Worm (Caenorhabditis elegans): ENCODE data around the gene C05E11.6.

The C05E11.6 gene

ce11 chrX:4523887-4524350 lies 38.0 kb upstream of the C05E11.6 start, which contains the start of gene pdi-2 (continued):
- TF ChIP-seq rnt-1 (tag; optimal IDR thresholded peaks at IDR 0.05), result peak; percentile 62
- TF ChIP-seq unc-130 (tag; optimal IDR thresholded peaks at IDR 0.05), result no peak
- no peak for TF ChIP-seq pag-3 (tag; optimal IDR thresholded peaks at IDR 0.05; ENCODE audit: borderline replicate concordance, insufficient read depth)
- TF ChIP-seq zip-4 (GFP tag; optimal IDR thresholded peaks at IDR 0.05), result peak; percentile 39
- peak in 1 of 2 experiments; percentile 50 for TF ChIP-seq ztf-11 (tag; optimal IDR thresholded peaks at IDR 0.05)
- no peak for TF ChIP-seq alr-1 (tag; optimal IDR thresholded peaks at IDR 0.05; ENCODE audit: borderline replicate concordance)
- TF ChIP-seq lin-15B (tag; optimal IDR thresholded peaks at IDR 0.05), result peak; percentile 8
- TF ChIP-seq dpl-1 (GFP tag; optimal IDR thresholded peaks at IDR 0.05), result peak; percentile 23 to 39 (median 32)

ce11 chrX:4524844-4525243 lies 37.1 kb upstream of the C05E11.6 start:
- no peak for TF ChIP-seq mep-1 (tag; optimal IDR thresholded peaks at IDR 0.05)
- peak in 1 of 2 experiments; percentile 40 for TF ChIP-seq lsy-2 (tag; optimal IDR thresholded peaks at IDR 0.05)
- peak; percentile 22 for TF ChIP-seq nhr-20 (tag; optimal IDR thresholded peaks at IDR 0.05)
- TF ChIP-seq rnt-1 (tag; optimal IDR thresholded peaks at IDR 0.05), result peak; percentile 6
- no peak for TF ChIP-seq pag-3 (tag; optimal IDR thresholded peaks at IDR 0.05; ENCODE audit: borderline replicate concordance, insufficient read depth)
- no peak for TF ChIP-seq skn-1 (tag; optimal IDR thresholded peaks at IDR 0.05)
- peak; percentile 94 for TF ChIP-seq xbp-1 (tag; optimal IDR thresholded peaks at IDR 0.05)
- TF ChIP-seq snu-23 (GFP tag; optimal IDR thresholded peaks at IDR 0.05), result peak; percentile 22
- TF ChIP-seq nhr-28 (tag; optimal IDR thresholded peaks at IDR 0.05), result no peak
- TF ChIP-seq blmp-1 (tag; optimal IDR thresholded peaks at IDR 0.05), result peak; percentile 45
- peak; percentile 32 for TF ChIP-seq nhr-71 (tag; optimal IDR thresholded peaks at IDR 0.05)
- TF ChIP-seq lin-14 (GFP tag; optimal IDR thresholded peaks at IDR 0.05), result peak; percentile 46
- TF ChIP-seq nhr-85 (tag), result peak; percentile 90
- TF ChIP-seq nhr-90 (tag; optimal IDR thresholded peaks at IDR 0.05; ENCODE audit: poor library complexity), result peak; percentile 18

ce11 chrX:4526412-4526811 lies 35.6 kb upstream of the C05E11.6 start:
- no peak for TF ChIP-seq efl-3 (GFP tag; optimal IDR thresholded peaks at IDR 0.05)
- TF ChIP-seq jun-1 (tag; optimal IDR thresholded peaks at IDR 0.05), result no peak
- TF ChIP-seq hlh-4 (tag; optimal IDR thresholded peaks at IDR 0.05), result no peak
- peak; percentile 3 for TF ChIP-seq fos-1 (tag; optimal IDR thresholded peaks at IDR 0.05)
- TF ChIP-seq C04F5.9 (tag; optimal IDR thresholded peaks at IDR 0.05), result no peak
- TF ChIP-seq elt-2 (tag; optimal IDR thresholded peaks at IDR 0.05), result peak; percentile 17
- TF ChIP-seq lin-35 (GFP tag; optimal IDR thresholded peaks at IDR 0.05), result no peak
- TF ChIP-seq ama-1 (optimal IDR thresholded peaks at IDR 0.05), result peak; percentile 51
- TF ChIP-seq nhr-71 (tag; optimal IDR thresholded peaks at IDR 0.05), result peak; percentile 40
- peak; percentile 84 for TF ChIP-seq aly-2 (tag; optimal IDR thresholded peaks at IDR 0.05)
- no peak for TF ChIP-seq nhr-84 (tag; optimal IDR thresholded peaks at IDR 0.05)
- TF ChIP-seq zip-4 (GFP tag; optimal IDR thresholded peaks at IDR 0.05), result no peak
- TF ChIP-seq nhr-19 (GFP tag; conservative IDR thresholded peaks at IDR 0.05), result no peak; the same call in 1 of the 2 replicates
- peak; percentile 4 for TF ChIP-seq xbp-1 (tag; optimal IDR thresholded peaks at IDR 0.05)
- TF ChIP-seq blmp-1 (tag; optimal IDR thresholded peaks at IDR 0.05), result no peak

- TF ChIP-seq zip-4 (GFP tag; optimal IDR thresholded peaks at IDR 0.05) (no peak), F16B12.6 (tag; optimal IDR thresholded peaks at IDR 0.05) (no peak), alr-1 (tag; optimal IDR thresholded peaks at IDR 0.05; ENCODE audit: borderline replicate concordance) (no peak), unc-30 (tag; optimal IDR thresholded peaks at IDR 0.05) (no peak), dsc-1 (tag; optimal IDR thresholded peaks at IDR 0.05) (no peak), aha-1 (tag; optimal IDR thresholded peaks at IDR 0.05) (no peak), ceh-8 (GFP tag; optimal IDR thresholded peaks at IDR 0.05) (no peak), ceh-90 (tag; optimal IDR thresholded peaks at IDR 0.05) (no peak), jun-1 (tag; optimal IDR thresholded peaks at IDR 0.05) (peak; percentile 37), pqm-1 (tag; optimal IDR thresholded peaks at IDR 0.05) (no peak), nhr-11 (tag; optimal IDR thresholded peaks at IDR 0.05) (no peak), ets-5 (GFP tag; IDR thresholded peaks at IDR 0.05) (no peak), tlp-1 (tag; optimal IDR thresholded peaks at IDR 0.05) (no peak), aly-2 (tag; optimal IDR thresholded peaks at IDR 0.05) (no peak), tbx-2 (tag; optimal IDR thresholded peaks at IDR 0.05) (peak; percentile 74), nhr-84 (tag; optimal IDR thresholded peaks at IDR 0.05) (no peak), hlh-4 (tag; optimal IDR thresholded peaks at IDR 0.05) (no peak), hpl-2 (GFP tag; optimal IDR thresholded peaks at IDR 0.05) (peak; percentile 24), nhr-20 (tag; optimal IDR thresholded peaks at IDR 0.05) (peak; percentile 96), isw-1 (GFP tag; IDR thresholded peaks at IDR 0.05) (no peak), ztf-4 (tag; optimal IDR thresholded peaks at IDR 0.05) (no peak), fkh-4 (tag; optimal IDR thresholded peaks at IDR 0.05; ENCODE audit: borderline replicate concordance) (no peak), zag-1 (tag; optimal IDR thresholded peaks at IDR 0.05) (no peak), unc-86 (tag; optimal IDR thresholded peaks at IDR 0.05) (no peak)
These were observed 33.1 kb upstream of the C05E11.6 start for ce11 chrX:4528905-4529304.
